Fruit fly (Drosophila melanogaster): ENCODE measurements around the gene CG5151.

The CG5151 gene

dm6 chr3L:16203236-16203635, 38.7 kb upstream of the CG5151 start (continued):
- TF ChIP-seq zen2 (GFP tag; IDR thresholded peaks at IDR 0.05; ENCODE audit: partially characterized antibody) (no peak), CG5245 (GFP tag; optimal IDR thresholded peaks at IDR 0.05) (peak; percentile 46), CG1792 (GFP tag; optimal IDR thresholded peaks at IDR 0.05) (peak; percentile 67), psq (GFP tag; optimal IDR thresholded peaks at IDR 0.05) (no peak), Doc2 (GFP tag; IDR thresholded peaks at IDR 0.05) (peak; percentile 73), CG15011 (GFP tag; optimal IDR thresholded peaks at IDR 0.05) (peak; percentile 69), Spps (tag; optimal IDR thresholded peaks at IDR 0.05) (no peak), Atf3 (GFP tag; optimal IDR thresholded peaks at IDR 0.05) (peak; percentile 51), Gug (GFP tag; IDR thresholded peaks at IDR 0.05) (peak; percentile 86; the same call in 3 of the 4 replicates), tll (GFP tag; optimal IDR thresholded peaks at IDR 0.05) (no peak), Hr39 (optimal IDR thresholded peaks at IDR 0.05) (no peak), grn (GFP tag; optimal IDR thresholded peaks at IDR 0.05) (no peak), Jarid2 (GFP tag; optimal IDR thresholded peaks at IDR 0.05) (peak; percentile 41), CG7839 (tag; optimal IDR thresholded peaks at IDR 0.05) (peak; percentile 90), sim (GFP tag; IDR thresholded peaks at IDR 0.05) (no peak), CG32772 (GFP tag; IDR thresholded peaks at IDR 0.05) (no peak; the same call in none of the 2 replicates), exex (tag; optimal IDR thresholded peaks at IDR 0.05) (peak; percentile 64), B-H2 (GFP tag; optimal IDR thresholded peaks at IDR 0.05) (no peak), sna (GFP tag; IDR thresholded peaks at IDR 0.05; ENCODE audit: partially characterized antibody) (no peak), Dref (GFP tag; IDR thresholded peaks at IDR 0.05) (no peak), Ravus (GFP tag; IDR thresholded peaks at IDR 0.05) (peak; percentile 67), lab (GFP tag; optimal IDR thresholded peaks at IDR 0.05) (peak; percentile 93), dm (GFP tag; optimal IDR thresholded peaks at IDR 0.05) (peak; percentile 1), MESR4 (GFP tag; optimal IDR thresholded peaks at IDR 0.05) (peak; percentile 2), CG1233 (GFP tag; optimal IDR thresholded peaks at IDR 0.05) (peak; percentile 78), CG11696 (GFP tag; IDR thresholded peaks at IDR 0.05) (peak; percentile 75), CG4820 (GFP tag; optimal IDR thresholded peaks at IDR 0.05) (peak; percentile 55), Lim3 (GFP tag; IDR thresholded peaks at IDR 0.05) (peak; percentile 69; the same call in 1 of the 2 replicates), MBD-R2 (GFP tag; IDR thresholded peaks at IDR 0.05) (peak; percentile 76; the same call in 1 of the 2 replicates), br (optimal IDR thresholded peaks at IDR 0.05) (no peak), odd (GFP tag; optimal IDR thresholded peaks at IDR 0.05) (peak; percentile 33), fru (optimal IDR thresholded peaks at IDR 0.05) (no peak), tin (GFP tag; optimal IDR thresholded peaks at IDR 0.05) (peak; percentile 65), ttk (GFP tag; IDR thresholded peaks at IDR 0.05) (peak; percentile 83), Dip2 (GFP tag; IDR thresholded peaks at IDR 0.05) (peak; percentile 46; the same call in 1 of the 2 replicates), Opbp (GFP tag; IDR thresholded peaks at IDR 0.05; ENCODE audit: partially characterized antibody) (no peak), Taf1 (GFP tag; IDR thresholded peaks at IDR 0.05) (peak; percentile 79), C15 (GFP tag; IDR thresholded peaks at IDR 0.05) (peak; percentile 45; the same call in 1 of the 3 replicates), CG8089 (GFP tag; optimal IDR thresholded peaks at IDR 0.05) (peak; percentile 32), fd64A (GFP tag; optimal IDR thresholded peaks at IDR 0.05) (no peak), CG12219 (GFP tag; optimal IDR thresholded peaks at IDR 0.05) (peak; percentile 79), sens-2 (GFP tag; IDR thresholded peaks at IDR 0.05) (peak; percentile 58; the same call in 1 of the 2 replicates), Oli (tag; optimal IDR thresholded peaks at IDR 0.05) (peak; percentile 73), eve (GFP tag; optimal IDR thresholded peaks at IDR 0.05) (peak in 1 of 2 experiments; percentile 35), usp (GFP tag; optimal IDR thresholded peaks at IDR 0.05) (no peak), CrebB (tag; optimal IDR thresholded peaks at IDR 0.05) (peak; percentile 56), slou (GFP tag; optimal IDR thresholded peaks at IDR 0.05) (peak; percentile 30), YL-1 (GFP tag; optimal IDR thresholded peaks at IDR 0.05) (no peak), CG1647 (GFP tag; optimal IDR thresholded peaks at IDR 0.05) (peak; percentile 62), so (GFP tag; IDR thresholded peaks at IDR 0.05) (peak; percentile 63; the same call in 1 of the 3 replicates), CG30403 (GFP tag; optimal IDR thresholded peaks at IDR 0.05) (peak; percentile 76), CG8281 (tag; optimal IDR thresholded peaks at IDR 0.05) (peak; percentile 59)
